Worm (Caenorhabditis elegans) whole organism, L3 larva: ENCODE results near the gene math-6.

Experiments used
- R02D3.7 ChIP-seq: fragments of 150-350 bp; optimal IDR thresholded peaks from 2 replicates; lab custom pipeline; 2014; ENCODE audit warnings: missing biosample characterization, missing genetic modification characterization
- ZK546.5 ChIP-seq: sonication (generic microtip); optimal IDR thresholded peaks from 2 replicates; lab custom pipeline; 2017; ENCODE audit warnings: missing biosample characterization, missing genetic modification characterization
- elt-2 ChIP-seq: sonication (generic microtip); optimal IDR thresholded peaks from 2 replicates; lab custom pipeline; 2016; ENCODE audit warnings: missing genetic modification reagents, mild to moderate bottlenecking, missing genetic modification characterization, missing compliant biosample characterization
- elt-3 ChIP-seq, 3 experiments: fragments of 150-350 bp in 1 of 3; sonication (generic microtip) in 2 of 3; optimal IDR thresholded peaks; 2 replicates in 2 of 3; 4 replicates in 1 of 3; lab custom pipeline; 2014 to 2017; ENCODE audit warnings: missing biosample characterization in 3 of 3, missing genetic modification characterization in 3 of 3
- jun-1 ChIP-seq: fragments of 150-350 bp; optimal IDR thresholded peaks from 2 replicates; lab custom pipeline; 2014; ENCODE audit warnings: missing biosample characterization, missing genetic modification reagents, missing genetic modification characterization
- mml-1 ChIP-seq: fragments of 150-350 bp; sonication (generic microtip); optimal IDR thresholded peaks from 3 replicates; lab custom pipeline; 2014; ENCODE audit warnings: missing biosample characterization, missing genetic modification characterization
- nfya-1 ChIP-seq: sonication (generic microtip); optimal IDR thresholded peaks from 2 replicates; lab custom pipeline; 2017; ENCODE audit warnings: missing genetic modification characterization, mild to moderate bottlenecking, missing compliant biosample characterization, antibody characterized with exemption, moderate library complexity; ENCODE audit not compliant: insufficient read depth
- pha-4 ChIP-seq: fragments of 150-350 bp; optimal IDR thresholded peaks from 2 replicates; lab custom pipeline; 2014; ENCODE audit warnings: missing biosample characterization, missing genetic modification reagents, missing genetic modification characterization
- pqm-1 ChIP-seq: fragments of 150-350 bp; optimal IDR thresholded peaks from 2 replicates; lab custom pipeline; 2017; ENCODE audit warnings: missing biosample characterization, missing genetic modification characterization, inconsistent platforms
- sea-2 ChIP-seq: fragments of 150-350 bp; sonication (generic microtip); optimal IDR thresholded peaks from 4 replicates; lab custom pipeline; 2014; ENCODE audit warnings: missing biosample characterization, missing genetic modification reagents, missing genetic modification characterization
- skn-1 ChIP-seq: fragments of 150-350 bp; optimal IDR thresholded peaks from 2 replicates; lab custom pipeline; 2014; ENCODE audit warnings: missing biosample characterization, missing genetic modification characterization
- unc-62 ChIP-seq: fragments of 150-350 bp; sonication (generic microtip); optimal IDR thresholded peaks from 4 replicates; lab custom pipeline; 2014; ENCODE audit warnings: missing biosample characterization, missing genetic modification reagents, missing genetic modification characterization

math-6 gene

ce11 chrII:1848109-1848508 lies 36.4 kb downstream of the math-6 start, which contains the start of gene fbxb-97:
Gene fbxb-97 (minus strand): TSS chrII:1848161.
- no peak for TF ChIP-seq mml-1

- TF ChIP-seq pqm-1 (tag; lab: Kevin White, UChicago) (no peak), nfya-1 (peak; percentile 22), elt-3 (tag; optimal IDR thresholded peaks at IDR 0.05; lab: Kevin White, UChicago) (no peak), sea-2 (no peak), ZK546.5 (tag; lab: Kevin White, UChicago) (no peak), pha-4 (tag; lab: Kevin White, UChicago) (no peak)
Measured at ce11 chrII:1844552-1844951, 40.0 kb downstream of the math-6 start.

ce11 chrII:1842894-1843293 lies 41.6 kb downstream of the math-6 start, which contains the start of the genes C52E2.5 and C52E2.4:
Gene C52E2.5 (minus strand): TSS chrII:1842936.
Gene C52E2.4 (plus strand): TSS chrII:1843145.
- TF ChIP-seq skn-1 (tag; lab: Kevin White, UChicago) (peak; percentile 17), elt-2 (tag; lab: Kevin White, UChicago) (peak; percentile 94), pha-4 (tag; lab: Kevin White, UChicago) (peak; percentile 73), R02D3.7 (tag; lab: Kevin White, UChicago) (no peak), jun-1 (tag; lab: Kevin White, UChicago) (peak; percentile 20)

- TF ChIP-seq unc-62 (GFP tag; lab: Kevin White, UChicago), result no peak
- peak; percentile 8 for TF ChIP-seq elt-2 (tag; lab: Kevin White, UChicago)
Measured at ce11 chrII:1836204-1836603, 48.3 kb downstream of the math-6 start, which contains the start of gene T08E11.1. Gene T08E11.1 (plus strand): TSS chrII:1836504.
